Fruit fly (Drosophila melanogaster): Measurements from ENCODE around the gene lic.

lic gene

DNA sequence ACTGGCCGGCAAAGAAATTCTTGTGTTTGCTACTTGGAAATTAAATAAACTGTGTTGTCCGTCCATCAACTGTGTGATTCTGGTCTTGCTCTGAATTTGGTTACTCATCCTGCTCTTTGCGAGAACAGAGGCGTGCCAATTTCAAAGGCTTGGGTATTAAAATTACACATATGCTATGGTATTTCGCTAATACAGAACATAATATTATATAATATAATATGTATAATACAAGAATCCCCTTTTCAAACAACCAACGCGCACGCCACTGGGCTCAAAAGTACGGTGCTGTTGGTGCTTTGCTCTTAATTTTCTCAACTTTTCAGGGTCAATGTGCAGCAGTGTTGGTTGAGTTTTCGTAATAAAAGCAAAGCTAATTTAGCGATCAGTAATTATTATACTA is 9.0 kb downstream of the lic start (continued):
- TF ChIP-seq CG12236 (GFP tag; optimal IDR thresholded peaks at IDR 0.05) (no peak), sqz (GFP tag; optimal IDR thresholded peaks at IDR 0.05) (peak; percentile 12), CG18011 (GFP tag; optimal IDR thresholded peaks at IDR 0.05) (peak; percentile 61), CG14050 (GFP tag; IDR thresholded peaks at IDR 0.05) (peak; percentile 85), fru (optimal IDR thresholded peaks at IDR 0.05) (no peak), MBD-R2 (GFP tag; IDR thresholded peaks at IDR 0.05) (peak; percentile 57), Antp (GFP tag; optimal IDR thresholded peaks at IDR 0.05) (no peak), CG17186 (GFP tag; optimal IDR thresholded peaks at IDR 0.05) (no peak), Elba2 (GFP tag; optimal IDR thresholded peaks at IDR 0.05) (no peak), dimm (GFP tag; IDR thresholded peaks at IDR 0.05) (0 out of 2 replicates have a peak, but pooled peaks have one; percentile 46), chm (GFP tag; IDR thresholded peaks at IDR 0.05) (peak; percentile 87), z (GFP tag; IDR thresholded peaks at IDR 0.05) (0 out of 3 replicates have a peak, but pooled peaks have one; percentile 28), CG3995 (GFP tag; optimal IDR thresholded peaks at IDR 0.05) (no peak), Dek (tag; optimal IDR thresholded peaks at IDR 0.05) (peak; percentile 88), gcm (GFP tag; optimal IDR thresholded peaks at IDR 0.05) (peak; percentile 47), ranshi (GFP tag; IDR thresholded peaks at IDR 0.05) (peak; percentile 91), tna (GFP tag; IDR thresholded peaks at IDR 0.05; ENCODE audit: partially characterized antibody) (no peak), ems (GFP tag; optimal IDR thresholded peaks at IDR 0.05) (no peak), CG16779 (GFP tag; IDR thresholded peaks at IDR 0.05) (no peak), Stat92E (GFP tag; optimal IDR thresholded peaks at IDR 0.05) (no peak), lov (optimal IDR thresholded peaks at IDR 0.05) (no peak), lov (GFP tag; IDR thresholded peaks at IDR 0.05) (peak; percentile 64; the same call in 1 of the 3 replicates), CG6654 (GFP tag; optimal IDR thresholded peaks at IDR 0.05) (peak; percentile 65), crc (GFP tag; optimal IDR thresholded peaks at IDR 0.05) (no peak), CG7786 (GFP tag; optimal IDR thresholded peaks at IDR 0.05) (no peak), CG4282 (GFP tag; optimal IDR thresholded peaks at IDR 0.05) (no peak), CG9215 (GFP tag; IDR thresholded peaks at IDR 0.05) (peak; percentile 77), Six4 (GFP tag; optimal IDR thresholded peaks at IDR 0.05) (peak; percentile 57), amos (GFP tag; IDR thresholded peaks at IDR 0.05; ENCODE audit: partially characterized antibody) (no peak), CG13123 (GFP tag; optimal IDR thresholded peaks at IDR 0.05) (peak; percentile 28), CG14667 (GFP tag; IDR thresholded peaks at IDR 0.05) (peak; percentile 82; the same call in 1 of the 2 replicates), CG3847 (GFP tag; IDR thresholded peaks at IDR 0.05) (peak; percentile 86), Oli (tag; optimal IDR thresholded peaks at IDR 0.05) (peak; percentile 88), Hr3 (GFP tag; optimal IDR thresholded peaks at IDR 0.05) (peak; percentile 67), CG3281 (GFP tag; optimal IDR thresholded peaks at IDR 0.05) (peak; percentile 86), Mrtf (GFP tag; IDR thresholded peaks at IDR 0.05) (peak; percentile 91), Opbp (GFP tag; IDR thresholded peaks at IDR 0.05; ENCODE audit: partially characterized antibody) (no peak), ewg (GFP tag; optimal IDR thresholded peaks at IDR 0.05) (peak; percentile 47), Tbp (GFP tag; optimal IDR thresholded peaks at IDR 0.05) (no peak), CG8478 (optimal IDR thresholded peaks at IDR 0.05) (no peak), nerfin-1 (tag; optimal IDR thresholded peaks at IDR 0.05) (peak; percentile 45), mam (GFP tag; optimal IDR thresholded peaks at IDR 0.05) (peak; percentile 26), Doc2 (GFP tag; IDR thresholded peaks at IDR 0.05) (no peak; the same call in 1 of the 2 replicates), CG4360 (GFP tag; IDR thresholded peaks at IDR 0.05) (peak; percentile 48), NC2α (GFP tag; optimal IDR thresholded peaks at IDR 0.05) (no peak), dpn (GFP tag; optimal IDR thresholded peaks at IDR 0.05) (peak; percentile 28 to 82), CG7271 (tag; optimal IDR thresholded peaks at IDR 0.05) (peak; percentile 40), lab (GFP tag; optimal IDR thresholded peaks at IDR 0.05) (peak; percentile 93), Aef1 (GFP tag; IDR thresholded peaks at IDR 0.05) (peak; percentile 88), Ssrp (tag; optimal IDR thresholded peaks at IDR 0.05) (peak; percentile 68), CG7556 (GFP tag; optimal IDR thresholded peaks at IDR 0.05) (peak; percentile 76), Hmr (GFP tag; optimal IDR thresholded peaks at IDR 0.05) (peak; percentile 87)

Measured in whole organism, embryonic.